Fruit fly (Drosophila melanogaster) whole organism, embryonic: Measurements from ENCODE around the gene CG3556.

Source experiments
- CG10209 ChIP-seq: fragments of 200-800 bp; sonication (Bioruptor generic); optimal IDR thresholded peaks from 3 replicates; lab custom pipeline; 2017; ENCODE audit warnings: missing biosample characterization, mild to moderate bottlenecking, missing genetic modification characterization, missing genetic modification reagents
- CG10462 ChIP-seq: fragments of 200-800 bp; sonication (Bioruptor generic); optimal IDR thresholded peaks from 2 replicates; lab custom pipeline; 2016; ENCODE audit warnings: missing biosample characterization, missing genetic modification characterization
- CG10565 ChIP-seq: fragments of 200-800 bp; sonication (Bioruptor generic); optimal IDR thresholded peaks from 3 replicates; lab custom pipeline; 2016; ENCODE audit warnings: missing biosample characterization, mild to moderate bottlenecking, missing genetic modification characterization
- CG10959 ChIP-seq: fragments of 200-800 bp; sonication (Bioruptor generic); IDR thresholded peaks from 2 replicates; pipeline ENCODE4 v1.3.6; 2022; ENCODE audit warnings: missing biosample characterization, missing genetic modification characterization
- CG12659 ChIP-seq: fragments of 200-800 bp; sonication (Bioruptor generic); optimal IDR thresholded peaks from 3 replicates; lab custom pipeline; 2017; ENCODE audit warnings: mild to moderate bottlenecking, missing biosample characterization, missing genetic modification reagents, missing genetic modification characterization
- CG12769 ChIP-seq: fragments of 200-800 bp; sonication (Bioruptor generic); optimal IDR thresholded peaks from 2 replicates; lab custom pipeline; 2019; ENCODE audit warnings: missing biosample characterization, mild to moderate bottlenecking, missing genetic modification characterization, moderate library complexity
- CG12942 ChIP-seq: fragments of 200-800 bp; sonication (Bioruptor generic); optimal IDR thresholded peaks from 3 replicates; lab custom pipeline; 2016; ENCODE audit warnings: missing biosample characterization, missing genetic modification characterization
- CG13624 ChIP-seq: fragments of 200-800 bp; sonication (Bioruptor generic); optimal IDR thresholded peaks from 2 replicates; lab custom pipeline; 2016; ENCODE audit warnings: missing biosample characterization, missing genetic modification characterization
- CG14667 ChIP-seq: fragments of 200-800 bp; sonication (Bioruptor generic); IDR thresholded peaks from 2 replicates; pipeline ENCODE4 v1.3.6; 2022; ENCODE audit warnings: missing biosample characterization, missing genetic modification characterization
- CG1602 ChIP-seq: fragments of 200-800 bp; sonication (Bioruptor generic); optimal IDR thresholded peaks from 3 replicates; lab custom pipeline; 2016; ENCODE audit warnings: missing biosample characterization, missing genetic modification characterization
- CG16863 ChIP-seq: fragments of 200-800 bp; sonication (Bioruptor generic); optimal IDR thresholded peaks from 3 replicates; lab custom pipeline; 2016; ENCODE audit warnings: missing biosample characterization, missing genetic modification characterization
- CG17328 ChIP-seq: fragments of 200-800 bp; sonication (Bioruptor generic); IDR thresholded peaks from 2 replicates; pipeline ENCODE4 v1.3.6; 2022; ENCODE audit warnings: missing biosample characterization, missing genetic modification characterization
- CG32772 ChIP-seq: fragments of 200-800 bp; sonication (Bioruptor generic); IDR thresholded peaks from 2 replicates; pipeline ENCODE4 v1.3.6; 2022; ENCODE audit warnings: missing biosample characterization, missing genetic modification characterization
- CG33557 ChIP-seq: fragments of 200-800 bp; sonication (Bioruptor generic); optimal IDR thresholded peaks from 2 replicates; lab custom pipeline; 2019; ENCODE audit warnings: missing biosample characterization, mild to moderate bottlenecking, missing genetic modification characterization, moderate library complexity
- CG34422 ChIP-seq: fragments of 200-800 bp; sonication (Bioruptor generic); IDR thresholded peaks from 3 replicates; pipeline ENCODE4 v1.3.6; 2022; ENCODE audit warnings: missing biosample characterization, missing genetic modification characterization
- CG4360 ChIP-seq: fragments of 200-800 bp; sonication (Bioruptor generic); IDR thresholded peaks from 2 replicates; pipeline ENCODE4 v1.3.6; 2022; ENCODE audit warnings: missing biosample characterization, missing genetic modification characterization
- CG4820 ChIP-seq: fragments of 200-800 bp; sonication (Bioruptor generic); optimal IDR thresholded peaks from 3 replicates; lab custom pipeline; 2016; ENCODE audit warnings: missing biosample characterization, missing genetic modification characterization
- CG5245 ChIP-seq: fragments of 200-800 bp; sonication (Bioruptor generic); optimal IDR thresholded peaks from 3 replicates; lab custom pipeline; 2016; ENCODE audit warnings: missing biosample characterization, missing genetic modification characterization
- CG8281 ChIP-seq: fragments of 200-800 bp; sonication (Bioruptor generic); optimal IDR thresholded peaks from 2 replicates; lab custom pipeline; 2018; ENCODE audit warnings: missing biosample characterization, mild to moderate bottlenecking, missing genetic modification characterization, moderate library complexity
- Camta ChIP-seq: fragments of 200-800 bp; sonication (Bioruptor generic); optimal IDR thresholded peaks from 2 replicates; lab custom pipeline; 2016; ENCODE audit warnings: missing biosample characterization, missing genetic modification characterization
- D19B ChIP-seq: fragments of 200-800 bp; sonication (Bioruptor generic); optimal IDR thresholded peaks from 2 replicates; lab custom pipeline; 2017; ENCODE audit warnings: missing biosample characterization, mild to moderate bottlenecking, missing genetic modification characterization
- Deaf1 ChIP-seq: fragments of 200-800 bp; optimal IDR thresholded peaks from 3 replicates; lab custom pipeline; 2019; ENCODE audit warnings: missing biosample characterization, mild to moderate bottlenecking, missing genetic modification characterization, moderate library complexity
- Dip3 ChIP-seq: fragments of 200-800 bp; sonication (Bioruptor generic); optimal IDR thresholded peaks from 3 replicates; lab custom pipeline; 2016; ENCODE audit warnings: missing biosample characterization, missing genetic modification characterization
- Doc3 ChIP-seq: fragments of 200-800 bp; sonication (Bioruptor generic); IDR thresholded peaks from 3 replicates; pipeline ENCODE4 v1.3.6; 2022; ENCODE audit warnings: missing biosample characterization, missing genetic modification characterization; ENCODE audit not compliant: partially characterized antibody
- Gsc ChIP-seq: fragments of 200-800 bp; sonication (Bioruptor generic); IDR thresholded peaks from 2 replicates; pipeline ENCODE4 v1.3.6; 2022; ENCODE audit warnings: missing biosample characterization, missing genetic modification characterization
- Max ChIP-seq: fragments of 200-800 bp; sonication (Bioruptor generic); optimal IDR thresholded peaks from 2 replicates; lab custom pipeline; 2016; ENCODE audit warnings: missing biosample characterization, mild to moderate bottlenecking, missing genetic modification characterization
- Oli ChIP-seq: fragments of 200-800 bp; sonication (Bioruptor generic); optimal IDR thresholded peaks from 2 replicates; lab custom pipeline; 2018; ENCODE audit warnings: missing biosample characterization, mild to moderate bottlenecking, missing genetic modification characterization, moderate library complexity
- Optix ChIP-seq: fragments of 200-800 bp; sonication (Bioruptor generic); IDR thresholded peaks from 3 replicates; pipeline ENCODE4 v1.3.6; 2022; ENCODE audit warnings: missing biosample characterization, missing genetic modification characterization
- Sox100B ChIP-seq: fragments of 200-800 bp; sonication (Bioruptor generic); optimal IDR thresholded peaks from 3 replicates; lab custom pipeline; 2018; ENCODE audit warnings: missing biosample characterization, mild to moderate bottlenecking, missing genetic modification characterization
- Spps ChIP-seq: fragments of 200-800 bp; sonication (Bioruptor generic); optimal IDR thresholded peaks from 2 replicates; lab custom pipeline; 2018; ENCODE audit warnings: missing biosample characterization, mild to moderate bottlenecking, missing genetic modification characterization
- Xrp1 ChIP-seq: fragments of 200-800 bp; sonication (Bioruptor generic); IDR thresholded peaks from 2 replicates; pipeline ENCODE4 v1.3.6; 2022; ENCODE audit warnings: missing biosample characterization, missing genetic modification characterization
- ab ChIP-seq: fragments of 200-800 bp; sonication (Bioruptor generic); optimal IDR thresholded peaks from 2 replicates; lab custom pipeline; 2016; ENCODE audit warnings: missing biosample characterization, missing genetic modification characterization
- ac ChIP-seq: fragments of 200-800 bp; sonication (Bioruptor generic); optimal IDR thresholded peaks from 3 replicates; lab custom pipeline; 2017; ENCODE audit warnings: missing biosample characterization, mild to moderate bottlenecking, missing genetic modification characterization
- btn ChIP-seq: fragments of 200-800 bp; sonication (Bioruptor generic); optimal IDR thresholded peaks from 2 replicates; lab custom pipeline; 2016; ENCODE audit warnings: missing biosample characterization, missing genetic modification characterization
- croc ChIP-seq: fragments of 200-800 bp; sonication (Bioruptor generic); conservative IDR thresholded peaks from 3 replicates; pipeline ENCODE4 v1.3.6; 2022; ENCODE audit warnings: missing biosample characterization, missing genetic modification characterization
- exex ChIP-seq: fragments of 200-800 bp; sonication (Bioruptor generic); optimal IDR thresholded peaks from 4 replicates; lab custom pipeline; 2018; ENCODE audit warnings: missing biosample characterization, mild to moderate bottlenecking, missing genetic modification characterization, moderate library complexity
- fd102C ChIP-seq: fragments of 200-800 bp; sonication (Bioruptor generic); optimal IDR thresholded peaks from 2 replicates; lab custom pipeline; 2018; ENCODE audit warnings: missing biosample characterization, mild to moderate bottlenecking, missing genetic modification characterization, moderate library complexity
- gfzf ChIP-seq: fragments of 200-800 bp; sonication (Bioruptor generic); optimal IDR thresholded peaks from 2 replicates; lab custom pipeline; 2016; ENCODE audit warnings: missing biosample characterization, mild to moderate bottlenecking, missing genetic modification characterization, moderate library complexity
- lbe ChIP-seq: fragments of 200-800 bp; sonication (Bioruptor generic); optimal IDR thresholded peaks from 2 replicates; lab custom pipeline; 2016; ENCODE audit warnings: missing biosample characterization, mild to moderate bottlenecking, missing genetic modification characterization
- nmo ChIP-seq: fragments of 200-800 bp; sonication (Bioruptor generic); optimal IDR thresholded peaks from 2 replicates; lab custom pipeline; 2018; ENCODE audit warnings: missing biosample characterization, mild to moderate bottlenecking, missing genetic modification characterization, moderate library complexity
- oc ChIP-seq: fragments of 200-800 bp; sonication (Bioruptor generic); optimal IDR thresholded peaks from 2 replicates; lab custom pipeline; 2018; ENCODE audit warnings: missing biosample characterization, mild to moderate bottlenecking, missing genetic modification characterization, moderate library complexity
- pan ChIP-seq, 4 experiments: fragments of >200 bp in 3 of 4; fragments of 200-800 bp in 1 of 4; sonication (Bioruptor generic) in 1 of 4; optimal IDR thresholded peaks in 3 of 4; IDR thresholded peaks in 1 of 4; 2 replicates each; pipeline versions ENCODE4 v1.3.6 to Lab custom; 2017 to 2022; ENCODE audit warnings: missing biosample characterization in 2 of 4, missing genetic modification characterization in 2 of 4, mixed read lengths in 1 of 4
- ranshi ChIP-seq: fragments of 200-800 bp; sonication (Bioruptor generic); IDR thresholded peaks from 2 replicates; pipeline ENCODE4 v1.3.6; 2022; ENCODE audit warnings: missing biosample characterization, missing genetic modification characterization
- run ChIP-seq: fragments of 200-800 bp; sonication (Bioruptor generic); optimal IDR thresholded peaks from 3 replicates; lab custom pipeline; 2018; ENCODE audit warnings: missing biosample characterization, mild to moderate bottlenecking, missing genetic modification characterization
- scrt ChIP-seq: fragments of 200-800 bp; sonication (Bioruptor generic); optimal IDR thresholded peaks from 2 replicates; lab custom pipeline; 2018; ENCODE audit warnings: missing biosample characterization, mild to moderate bottlenecking, missing genetic modification characterization, moderate library complexity
- so ChIP-seq: fragments of 200-800 bp; sonication (Bioruptor generic); IDR thresholded peaks from 3 replicates; pipeline ENCODE4 v1.3.6; 2022; ENCODE audit warnings: missing biosample characterization, missing genetic modification characterization
- ssp ChIP-seq: fragments of 200-800 bp; sonication (Bioruptor generic); IDR thresholded peaks from 2 replicates; pipeline ENCODE4 v1.3.6; 2022; ENCODE audit warnings: missing biosample characterization, missing genetic modification characterization
- tio ChIP-seq: fragments of 200-800 bp; sonication (Bioruptor generic); optimal IDR thresholded peaks from 2 replicates; lab custom pipeline; 2017; ENCODE audit warnings: missing biosample characterization, missing genetic modification characterization, inconsistent platforms
- ttk ChIP-seq: fragments of 200-800 bp; sonication (Bioruptor generic); IDR thresholded peaks from 2 replicates; pipeline ENCODE4 v2.1.2; 2022; ENCODE audit warnings: missing biosample characterization, missing genetic modification characterization
- unpg ChIP-seq: fragments of 200-800 bp; sonication (Bioruptor generic); optimal IDR thresholded peaks from 3 replicates; lab custom pipeline; 2018; ENCODE audit warnings: missing biosample characterization, mild to moderate bottlenecking, missing genetic modification characterization, moderate library complexity

Gene CG3556

dm6 chrX:4573971-4574370 lies 43.9 kb downstream of the CG3556 start:
- TF ChIP-seq CG32772 (GFP tag; lab: Robert Waterston, UW) (0 out of 2 replicates have a peak, but pooled peaks have one; percentile 23), CG33557 (GFP tag; lab: Kevin White, UChicago) (peak; percentile 20), ab (GFP tag; lab: Kevin White, UChicago) (no peak), CG1602 (GFP tag; lab: Kevin White, UChicago) (no peak), ssp (0 out of 2 replicates have a peak, but pooled peaks have one; percentile 13), Spps (tag; lab: Kevin White, UChicago) (peak; percentile 46), CG17328 (GFP tag; lab: Robert Waterston, UW) (peak; percentile 42; the same call in 1 of the 2 replicates), Sox100B (GFP tag; lab: Kevin White, UChicago) (no peak), Doc3 (GFP tag; lab: Robert Waterston, UW) (no peak), Oli (peak; percentile 28), croc (GFP tag; lab: Robert Waterston, UW) (peak; percentile 36; the same call in 1 of the 3 replicates), Dip3 (no peak), D19B (GFP tag; lab: Kevin White, UChicago) (no peak), Camta (GFP tag; lab: Kevin White, UChicago) (no peak), CG12769 (tag; lab: Kevin White, UChicago) (no peak), CG5245 (GFP tag; lab: Kevin White, UChicago) (no peak), Deaf1 (tag; lab: Kevin White, UChicago) (no peak), CG10959 (GFP tag; lab: Robert Waterston, UW) (peak; percentile 65; the same call in 1 of the 2 replicates), fd102C (no peak), CG34422 (GFP tag; lab: Robert Waterston, UW) (no peak; the same call in 2 of the 3 replicates), Xrp1 (GFP tag; lab: Robert Waterston, UW) (peak; percentile 57; the same call in 1 of the 2 replicates), CG8281 (tag; lab: Kevin White, UChicago) (no peak), CG4360 (GFP tag; lab: Robert Waterston, UW) (no peak), ac (GFP tag; lab: Kevin White, UChicago) (no peak), CG14667 (GFP tag; lab: Robert Waterston, UW) (no peak), gfzf (no peak), run (tag; lab: Kevin White, UChicago) (no peak), exex (tag; lab: Kevin White, UChicago) (no peak), btn (no peak), Max (GFP tag; lab: Kevin White, UChicago) (no peak), CG10462 (GFP tag; lab: Kevin White, UChicago) (no peak), CG10209 (GFP tag; lab: Kevin White, UChicago) (no peak), CG4820 (GFP tag; lab: Kevin White, UChicago) (no peak), CG10565 (GFP tag; lab: Kevin White, UChicago) (no peak), Gsc (no peak), ranshi (0 out of 2 replicates have a peak, but pooled peaks have one; percentile 29), Optix (GFP tag; lab: Robert Waterston, UW) (no peak), oc (tag; lab: Kevin White, UChicago) (no peak), unpg (GFP tag; lab: Kevin White, UChicago) (peak; percentile 19), tio (no peak), pan (optimal IDR thresholded peaks at IDR 0.05; lab: Kevin White, UChicago) (no peak), pan (GFP tag; optimal IDR thresholded peaks at IDR 0.05 in 1 of 2, IDR thresholded peaks at IDR 0.05 in 1 of 2) (no peak), CG16863 (GFP tag; lab: Kevin White, UChicago) (no peak), CG12659 (GFP tag; lab: Kevin White, UChicago) (no peak), CG13624 (no peak), lbe (GFP tag; lab: Kevin White, UChicago) (no peak), CG12942 (GFP tag; lab: Kevin White, UChicago) (no peak), nmo (GFP tag; lab: Kevin White, UChicago) (peak; percentile 42), scrt (GFP tag; lab: Kevin White, UChicago) (no peak), ttk (GFP tag; lab: Robert Waterston, UW) (no peak), so (no peak)
